Worm (Caenorhabditis elegans) whole organism, young adult: ENCODE results near the gene C13A2.9.

ENCODE experiments used
- Y53F4B.3 ChIP-seq: fragments of 200-800 bp; sonication (Bioruptor generic); IDR thresholded peaks from 2 replicates; pipeline ENCODE4 v1.3.6; 2022; ENCODE audit warnings: missing genetic modification reagents, missing genetic modification characterization, missing compliant biosample characterization
- Y56A3A.18 ChIP-seq: fragments of 200-800 bp; sonication (Bioruptor generic); IDR thresholded peaks from 2 replicates; pipeline ENCODE4 v1.3.6; 2022; ENCODE audit warnings: missing genetic modification reagents, missing genetic modification characterization, missing compliant biosample characterization
- ama-1 ChIP-seq, 3 experiments: fragments of 150-350 bp in 1 of 3; sonication (generic microtip) in 2 of 3; optimal IDR thresholded peaks; 2 replicates each; lab custom pipeline; 2014 to 2018; ENCODE audit warnings: missing biosample characterization in 2 of 3, missing genetic modification characterization in 2 of 3, missing genetic modification reagents in 2 of 3
- ceh-91 ChIP-seq: fragments of 200-800 bp; sonication (Bioruptor generic); IDR thresholded peaks from 2 replicates; pipeline ENCODE4 v1.3.6; 2022; ENCODE audit warnings: missing genetic modification reagents, missing genetic modification characterization, missing compliant biosample characterization
- die-1 ChIP-seq: sonication (generic microtip); optimal IDR thresholded peaks from 2 replicates; lab custom pipeline; 2016; ENCODE audit warnings: missing genotype, mild to moderate bottlenecking, missing genetic modification characterization, missing compliant biosample characterization
- dpl-1 ChIP-seq: fragments of 150-350 bp; optimal IDR thresholded peaks from 2 replicates; lab custom pipeline; 2014; ENCODE audit warnings: missing biosample characterization, missing genetic modification reagents, missing genetic modification characterization
- ekl-4 ChIP-seq: fragments of 200-800 bp; sonication (Bioruptor generic); IDR thresholded peaks from 2 replicates; pipeline ENCODE4 v1.3.6; 2022; ENCODE audit warnings: missing genetic modification reagents, missing genetic modification characterization, missing compliant biosample characterization
- hlh-12 ChIP-seq: sonication (generic microtip); optimal IDR thresholded peaks from 2 replicates; lab custom pipeline; 2016; ENCODE audit warnings: missing genetic modification characterization, missing compliant biosample characterization
- nfya-1 ChIP-seq: sonication (generic microtip); optimal IDR thresholded peaks from 2 replicates; lab custom pipeline; 2017; ENCODE audit warnings: antibody characterized with exemption, missing compliant biosample characterization, missing genetic modification characterization, borderline replicate concordance; ENCODE audit not compliant: insufficient read depth
- nhr-80 ChIP-seq: sonication (generic microtip); optimal IDR thresholded peaks from 2 replicates; lab custom pipeline; 2016; ENCODE audit warnings: missing genetic modification characterization, missing compliant biosample characterization
- snpc-3.4 ChIP-seq: sonication (generic microtip); optimal IDR thresholded peaks from 2 replicates; lab custom pipeline; 2017; ENCODE audit warnings: missing genetic modification characterization, mild to moderate bottlenecking, missing compliant biosample characterization, antibody characterized with exemption, moderate library complexity, missing genotype, missing genetic modification reagents
- unc-62 ChIP-seq: fragments of 150-350 bp; optimal IDR thresholded peaks from 2 replicates; lab custom pipeline; 2014; ENCODE audit warnings: missing biosample characterization, missing genetic modification reagents, missing genetic modification characterization
- ztf-25 ChIP-seq: fragments of 200-800 bp; sonication (Bioruptor generic); IDR thresholded peaks from 2 replicates; pipeline ENCODE4 v1.3.6; 2022; ENCODE audit warnings: missing genetic modification reagents, missing genetic modification characterization, missing compliant biosample characterization

DNA sequence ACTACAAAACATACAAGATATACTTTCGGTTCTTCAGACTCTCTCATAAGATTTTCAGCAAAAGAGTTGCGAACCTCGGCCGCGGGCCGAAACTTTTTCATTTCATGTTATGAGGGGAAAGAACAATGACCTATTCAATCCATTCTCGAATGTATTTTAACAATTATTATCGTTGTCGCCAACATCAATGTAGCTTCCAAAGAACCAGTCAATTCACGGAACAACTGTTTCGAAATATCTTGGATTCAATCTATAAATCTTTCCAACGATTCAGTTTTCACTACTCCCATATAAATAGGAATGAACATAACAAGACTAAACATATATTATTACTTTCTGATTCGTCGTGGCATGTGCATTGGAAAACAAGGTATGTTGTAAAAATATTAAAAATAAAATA is 43.1 kb upstream of the C13A2.9 start, which contains the start of gene F07G11.1:
- TF ChIP-seq ceh-91 (GFP tag; lab: Robert Waterston, UW) (no peak), nfya-1 (no peak), ekl-4 (GFP tag; lab: Robert Waterston, UW) (no peak), unc-62 (GFP tag; lab: Kevin White, UChicago) (no peak), die-1 (tag; lab: Kevin White, UChicago) (no peak), hlh-12 (tag; lab: Kevin White, UChicago) (no peak), Y56A3A.18 (GFP tag; lab: Robert Waterston, UW) (no peak), Y53F4B.3 (GFP tag; lab: Robert Waterston, UW) (no peak), ztf-25 (GFP tag; lab: Robert Waterston, UW) (no peak), nhr-80 (tag; lab: Kevin White, UChicago) (no peak), ama-1 (optimal IDR thresholded peaks at IDR 0.05; lab: Kevin White, UChicago) (no peak), ama-1 (GFP tag; optimal IDR thresholded peaks at IDR 0.05; lab: Kevin White, UChicago) (no peak), snpc-3.4 (tag; lab: Kevin White, UChicago) (no peak), dpl-1 (GFP tag; lab: Kevin White, UChicago) (no peak)
